Worm (Caenorhabditis elegans): ENCODE measurements around the gene dyf-18.

dyf-18 gene

DNA sequence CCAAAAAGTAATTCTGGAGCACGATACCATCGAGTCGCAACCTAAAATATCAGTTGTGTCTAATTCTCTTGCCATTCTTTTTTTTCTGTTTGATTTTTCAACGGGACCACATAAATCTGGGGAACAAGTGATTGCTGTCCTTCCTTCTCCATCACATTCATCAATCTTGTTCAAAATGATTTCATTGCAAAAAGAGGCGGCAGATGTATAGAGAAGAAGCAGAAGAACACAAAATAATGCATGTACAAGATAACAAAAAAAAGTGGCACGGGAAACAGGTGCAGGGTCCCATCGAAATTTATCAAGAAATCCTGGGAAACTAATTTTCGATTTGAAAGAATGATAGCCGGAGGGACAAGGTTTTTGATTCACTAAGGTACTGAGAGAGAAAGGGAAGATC, 1.7 kb downstream of the dyf-18 start:
- no peak for TF ChIP-seq ama-1 (optimal IDR thresholded peaks at IDR 0.05)
- no peak for TF ChIP-seq fos-1 (tag; optimal IDR thresholded peaks at IDR 0.05)
- TF ChIP-seq F13H6.1 (tag; optimal IDR thresholded peaks at IDR 0.05), result peak; percentile 18

DNA sequence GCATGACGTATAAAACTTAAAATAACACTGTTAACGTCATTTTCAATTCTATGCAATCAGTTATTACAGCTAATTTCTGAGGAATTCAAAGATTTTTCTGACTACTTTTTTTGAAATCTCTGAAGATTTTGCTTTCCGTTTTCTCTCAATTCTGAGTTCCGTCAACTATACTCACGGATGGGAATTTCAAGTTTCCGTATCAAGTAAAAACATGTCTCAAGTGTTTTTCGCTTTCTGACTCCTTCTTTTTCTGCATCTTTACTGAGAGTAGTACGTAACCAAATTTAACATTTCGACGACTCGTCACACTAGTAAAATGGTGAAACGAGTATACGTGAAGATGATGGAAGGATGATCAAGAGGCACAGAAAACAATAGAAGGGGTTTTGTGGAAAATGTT, 4.2 kb downstream of the dyf-18 start:
- no peak for TF ChIP-seq nhr-11 (tag; optimal IDR thresholded peaks at IDR 0.05)
- no peak for TF ChIP-seq ztf-11 (tag; optimal IDR thresholded peaks at IDR 0.05)
- TF ChIP-seq F13H6.1 (tag; optimal IDR thresholded peaks at IDR 0.05), result no peak
- TF ChIP-seq nhr-10 (tag; optimal IDR thresholded peaks at IDR 0.05), result no peak
- no peak for TF ChIP-seq nhr-21 (tag; optimal IDR thresholded peaks at IDR 0.05)
- TF ChIP-seq lin-13 (GFP tag; optimal IDR thresholded peaks at IDR 0.05), result no peak
- TF ChIP-seq R02D3.7 (tag; optimal IDR thresholded peaks at IDR 0.05), result no peak
- TF ChIP-seq Y55F3AM.14 (GFP tag; optimal IDR thresholded peaks at IDR 0.05), result no peak
- TF ChIP-seq unc-55 (GFP tag; optimal IDR thresholded peaks at IDR 0.05), result no peak
- no peak for TF ChIP-seq aly-2 (tag; optimal IDR thresholded peaks at IDR 0.05)

DNA sequence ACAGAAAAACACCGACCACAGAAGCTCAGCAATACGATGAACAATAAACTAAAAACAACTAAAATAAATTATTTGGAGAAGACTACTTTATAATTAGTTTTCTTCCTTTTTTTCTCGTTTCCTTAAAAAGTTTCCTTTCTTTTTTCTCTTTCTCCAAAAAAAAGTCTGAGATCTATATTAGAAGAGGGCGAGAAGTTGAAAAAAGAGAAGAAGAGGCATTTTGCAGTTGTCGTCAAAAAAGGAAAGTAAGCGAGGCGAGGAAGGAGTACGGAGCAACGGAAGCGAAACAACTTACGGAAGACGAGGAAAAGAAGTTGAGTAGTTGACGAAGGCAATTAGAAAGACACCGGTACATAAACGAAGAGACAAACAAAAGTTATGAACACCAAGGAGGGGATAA, 5.0 kb downstream of the dyf-18 start:
- TF ChIP-seq nhr-77 (tag; optimal IDR thresholded peaks at IDR 0.05), result no peak
- no peak for TF ChIP-seq nhr-129 (tag; optimal IDR thresholded peaks at IDR 0.05)
- TF ChIP-seq unc-39 (tag; optimal IDR thresholded peaks at IDR 0.05), result no peak
- TF ChIP-seq blmp-1 (tag; optimal IDR thresholded peaks at IDR 0.05; ENCODE audit: insufficient read depth), result no peak
- no peak for TF ChIP-seq dmd-4 (tag; optimal IDR thresholded peaks at IDR 0.05)

DNA sequence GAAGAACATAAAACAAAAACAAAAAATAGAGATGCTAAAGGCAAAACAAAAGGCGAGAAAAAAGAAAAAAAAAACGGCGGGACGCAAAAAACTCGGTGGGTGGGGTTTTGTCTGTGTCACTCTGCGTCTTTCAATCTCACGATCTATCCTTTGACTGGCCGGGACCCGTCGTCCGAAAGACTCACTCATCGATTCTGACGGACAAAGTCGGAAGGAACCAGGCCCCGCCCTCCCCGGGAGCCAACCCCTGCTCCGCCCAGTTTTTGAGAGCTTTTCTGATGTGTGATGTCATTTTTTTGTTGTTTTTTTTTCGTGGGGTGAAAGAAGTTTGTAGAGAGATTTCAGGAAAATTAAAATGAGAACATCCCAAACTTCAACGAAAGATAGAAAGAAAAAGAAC, 7.8 kb downstream of the dyf-18 start:
- TF ChIP-seq mab-5 (tag; optimal IDR thresholded peaks at IDR 0.05), result no peak
- TF ChIP-seq sma-9 (GFP tag; optimal IDR thresholded peaks at IDR 0.05), result no peak
- TF ChIP-seq sma-9 (tag; optimal IDR thresholded peaks at IDR 0.05), result no peak
- TF ChIP-seq unc-55 (GFP tag; optimal IDR thresholded peaks at IDR 0.05), result peak; percentile 26
- peak; percentile 18 for TF ChIP-seq zag-1 (tag; optimal IDR thresholded peaks at IDR 0.05)

DNA sequence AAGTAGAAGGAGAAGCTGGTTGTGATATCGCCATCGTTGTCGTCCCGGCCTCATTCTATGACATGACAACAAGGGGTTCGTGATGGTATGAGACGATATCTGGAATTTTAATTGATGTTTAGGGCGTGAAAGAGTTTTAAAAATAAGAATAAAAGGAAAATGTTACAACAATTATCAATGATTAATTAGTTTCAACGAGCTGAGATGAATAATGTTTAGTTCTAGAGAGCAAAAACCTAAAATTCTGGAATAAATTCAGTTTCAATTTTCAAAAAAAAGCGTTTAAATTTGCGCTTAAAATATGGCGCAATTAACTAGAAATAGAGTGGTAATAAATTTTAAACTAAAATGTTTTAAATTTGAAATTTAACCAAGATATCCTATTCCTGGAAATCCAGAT, 8.5 kb downstream of the dyf-18 start, which contains the start of gene H01G02.3:
Gene H01G02.3, minus strand, starts transcription at position 101 of the 400 bp plus-strand sequence.
- TF ChIP-seq zag-1 (tag; optimal IDR thresholded peaks at IDR 0.05) (no peak), nhr-77 (tag; optimal IDR thresholded peaks at IDR 0.05) (no peak), unc-55 (GFP tag; optimal IDR thresholded peaks at IDR 0.05) (no peak), nhr-21 (tag; optimal IDR thresholded peaks at IDR 0.05) (no peak), dmd-4 (tag; optimal IDR thresholded peaks at IDR 0.05) (no peak), F13H6.1 (tag; optimal IDR thresholded peaks at IDR 0.05) (no peak), nhr-12 (tag; optimal IDR thresholded peaks at IDR 0.05) (no peak), nhr-25 (tag; optimal IDR thresholded peaks at IDR 0.05) (no peak)

DNA sequence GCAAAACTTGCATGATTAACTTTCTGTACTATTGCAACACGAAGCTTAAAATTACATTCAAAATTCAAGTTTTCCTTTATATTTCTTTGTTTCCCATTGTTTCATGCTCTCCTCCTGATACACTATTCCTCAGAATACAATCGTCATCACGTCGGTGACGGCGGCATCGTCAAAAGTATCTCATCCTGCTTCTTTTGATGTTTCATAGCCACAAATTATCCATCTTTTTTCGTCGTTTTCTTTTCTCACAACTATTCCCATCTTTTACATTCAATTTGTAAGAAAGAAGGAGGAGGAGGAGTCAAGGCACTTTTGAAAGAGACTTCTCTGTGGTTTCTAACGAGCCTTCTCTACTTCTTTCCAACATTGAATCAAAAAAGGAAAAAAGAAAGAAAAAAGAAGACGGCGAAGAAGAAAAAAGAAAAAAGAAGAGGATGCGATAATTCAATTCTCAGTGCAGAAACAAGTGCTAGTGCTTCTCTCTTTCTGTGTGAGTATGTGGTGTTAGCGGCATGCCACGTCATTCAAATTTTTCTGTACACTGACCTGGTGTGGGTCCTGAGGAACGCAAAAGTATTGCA, 12.5 kb downstream of the dyf-18 start:
- TF ChIP-seq lsy-2 (tag; optimal IDR thresholded peaks at IDR 0.05), result peak in 1 of 2 experiments; percentile 31
- peak; percentile 26 for TF ChIP-seq egl-27 (tag; optimal IDR thresholded peaks at IDR 0.05)
- TF ChIP-seq nhr-25 (tag; optimal IDR thresholded peaks at IDR 0.05), result no peak
- TF ChIP-seq gmeb-1 (tag; optimal IDR thresholded peaks at IDR 0.05), result no peak
- TF ChIP-seq C34F6.9 (tag; optimal IDR thresholded peaks at IDR 0.05), result peak; percentile 54
- TF ChIP-seq nhr-21 (tag; optimal IDR thresholded peaks at IDR 0.05), result no peak
- TF ChIP-seq sem-4 (tag; optimal IDR thresholded peaks at IDR 0.05), result peak; percentile 23
- peak; percentile 69 for TF ChIP-seq crh-2 (tag; optimal IDR thresholded peaks at IDR 0.05)
- TF ChIP-seq unc-55 (GFP tag; optimal IDR thresholded peaks at IDR 0.05), result peak; percentile 78

DNA sequence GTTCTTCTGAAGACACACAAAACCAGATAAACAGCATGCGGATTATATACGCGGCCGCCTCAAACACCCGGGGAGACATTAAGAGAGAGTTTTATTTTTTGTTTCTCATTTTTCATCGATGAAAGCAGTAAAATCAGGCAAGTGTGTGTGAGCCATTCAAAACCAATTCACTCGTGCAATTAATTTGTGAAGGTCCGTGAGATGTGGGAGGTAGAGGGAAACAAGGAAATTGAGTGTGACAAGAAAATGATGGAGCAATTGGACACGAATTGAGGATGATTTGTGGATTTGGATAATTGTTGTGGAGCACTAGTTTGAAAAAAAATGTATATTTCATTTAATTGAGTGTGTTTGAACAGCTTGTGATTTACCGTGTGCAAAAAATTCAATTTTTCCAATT, 13.2 kb downstream of the dyf-18 start:
- no peak for TF ChIP-seq gmeb-1 (tag; optimal IDR thresholded peaks at IDR 0.05)
- TF ChIP-seq ztf-1 (GFP tag; conservative IDR thresholded peaks at IDR 0.05), result no peak
- TF ChIP-seq R02D3.7 (tag; optimal IDR thresholded peaks at IDR 0.05), result no peak
- no peak for TF ChIP-seq dmd-4 (tag; optimal IDR thresholded peaks at IDR 0.05)
- no peak for TF ChIP-seq elt-3 (tag; optimal IDR thresholded peaks at IDR 0.05)
